Worm (Caenorhabditis elegans) whole organism, midembryonic: ENCODE results near the gene bath-39.

ENCODE experiments used
- T22C8.4 ChIP-seq: fragments of 200-800 bp; sonication (Bioruptor generic); IDR thresholded peaks from 2 replicates; pipeline ENCODE4 v1.3.6; 2022; ENCODE audit warnings: missing genetic modification characterization, missing compliant biosample characterization
- cog-1 ChIP-seq: sonication (generic microtip); optimal IDR thresholded peaks from 2 replicates; lab custom pipeline; 2016; ENCODE audit warnings: missing genetic modification characterization, missing compliant biosample characterization
- flt-1 ChIP-seq: fragments of 200-800 bp; sonication (Bioruptor generic); IDR thresholded peaks from 2 replicates; pipeline ENCODE4 v1.3.6; 2022; ENCODE audit warnings: missing genetic modification characterization, missing compliant biosample characterization
- klf-2 ChIP-seq: fragments of 200-800 bp; sonication (Bioruptor generic); conservative IDR thresholded peaks from 2 replicates; pipeline ENCODE4 v1.3.6; 2022; ENCODE audit warnings: missing genetic modification reagents, missing genetic modification characterization, missing compliant biosample characterization
- med-1 ChIP-seq: sonication (generic microtip); optimal IDR thresholded peaks from 2 replicates; lab custom pipeline; 2017; ENCODE audit warnings: missing genetic modification characterization, mild to moderate bottlenecking, missing compliant biosample characterization, antibody characterized with exemption, missing genetic modification reagents; ENCODE audit not compliant: insufficient read depth
- ref-1 ChIP-seq: fragments of 200-800 bp; sonication (Bioruptor generic); conservative IDR thresholded peaks from 2 replicates; pipeline ENCODE4 v1.3.6; 2022; ENCODE audit warnings: missing genetic modification reagents, missing genetic modification characterization, missing compliant biosample characterization
- tab-1 ChIP-seq: fragments of 200-800 bp; sonication (Bioruptor generic); IDR thresholded peaks from 2 replicates; pipeline ENCODE4 v1.3.6; 2022; ENCODE audit warnings: missing genetic modification characterization, missing compliant biosample characterization
- ztf-23 ChIP-seq: fragments of 200-800 bp; sonication (Bioruptor generic); IDR thresholded peaks from 2 replicates; pipeline ENCODE4 v1.3.6; 2022; ENCODE audit warnings: missing genetic modification reagents, missing genetic modification characterization, missing compliant biosample characterization
- ztf-29 ChIP-seq: fragments of 200-800 bp; sonication (Bioruptor generic); IDR thresholded peaks from 2 replicates; pipeline ENCODE4 v1.3.6; 2022; ENCODE audit warnings: missing genetic modification reagents, missing genetic modification characterization, missing compliant biosample characterization

DNA sequence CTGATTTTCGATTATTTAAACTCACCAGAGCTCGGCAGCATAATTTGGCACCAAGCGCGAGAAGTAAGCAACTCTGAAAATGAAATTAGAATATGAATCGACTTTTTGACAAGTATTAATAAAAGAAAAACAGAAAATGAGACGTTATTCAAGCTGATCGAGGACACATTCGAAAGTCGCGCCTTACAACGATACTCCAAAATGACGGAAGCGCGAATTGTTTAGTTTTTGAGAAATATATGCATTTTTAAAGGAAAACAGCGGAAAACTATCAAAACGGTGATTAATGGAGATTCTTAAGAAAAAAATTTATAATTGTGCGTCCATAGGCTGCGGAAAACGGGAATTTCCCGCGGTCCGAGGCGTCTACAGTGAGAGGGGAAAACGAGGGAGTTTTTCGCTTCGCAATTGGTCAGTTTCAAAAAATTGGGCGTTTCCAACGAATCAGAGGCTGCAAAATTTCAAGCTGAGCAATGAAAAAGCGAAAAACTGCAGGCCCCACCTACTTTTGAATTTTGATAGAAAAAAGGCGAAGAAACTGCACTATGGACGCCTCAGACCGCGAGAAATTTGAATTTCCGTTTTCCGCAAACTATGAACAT, 21.7 kb upstream of the bath-39 start, which contains the start of gene mes-4:
- TF ChIP-seq cog-1 (tag; lab: Kevin White, UChicago), result no peak
- no peak for TF ChIP-seq ztf-29
- TF ChIP-seq med-1, result no peak
- no peak for TF ChIP-seq flt-1 (GFP tag; lab: Robert Waterston, UW)
- no peak for TF ChIP-seq T22C8.4 (GFP tag; lab: Robert Waterston, UW)
- TF ChIP-seq klf-2 (GFP tag; lab: Robert Waterston, UW), result no peak
- no peak for TF ChIP-seq ztf-23
- TF ChIP-seq ref-1, result no peak
- no peak for TF ChIP-seq tab-1 (GFP tag; lab: Robert Waterston, UW)
